Fruit fly (Drosophila melanogaster) whole organism, wandering third instar larva: Measurements from ENCODE around the gene Myc.

ENCODE experiments used
- CG9705 ChIP-seq: fragments of 200-800 bp; sonication (Bioruptor generic); optimal IDR thresholded peaks from 2 replicates; lab custom pipeline; 2018; ENCODE audit warnings: missing biosample characterization, mild to moderate bottlenecking, missing genetic modification characterization
- Dfd ChIP-seq: fragments of >200 bp; optimal IDR thresholded peaks from 2 replicates; lab custom pipeline; 2017; ENCODE audit warnings: missing biosample characterization, missing genetic modification characterization
- Dif ChIP-seq: fragments of 200-275, 200-300 bp; sonication (Bioruptor generic); optimal IDR thresholded peaks from 2 replicates; lab custom pipeline; 2018; ENCODE audit warnings: missing biosample characterization, missing genetic modification characterization; ENCODE audit not compliant: partially characterized antibody
- GATAd ChIP-seq: sonication (Bioruptor generic); optimal IDR thresholded peaks from 2 replicates; lab custom pipeline; 2016; ENCODE audit warnings: missing biosample characterization, missing genetic modification characterization
- HLH106 ChIP-seq: fragments of 200-800 bp; optimal IDR thresholded peaks from 3 replicates; lab custom pipeline; 2019; ENCODE audit warnings: missing biosample characterization, mild to moderate bottlenecking, missing genetic modification characterization, moderate library complexity
- Vsx2 ChIP-seq: fragments of 200-300, 225-300 bp; sonication (Bioruptor generic); optimal IDR thresholded peaks from 2 replicates; lab custom pipeline; 2018; ENCODE audit warnings: missing biosample characterization, missing genetic modification characterization; ENCODE audit not compliant: partially characterized antibody
- br ChIP-seq: fragments of 200-800 bp; sonication (Bioruptor generic); optimal IDR thresholded peaks from 2 replicates; lab custom pipeline; 2016; ENCODE audit warnings: missing biosample characterization, missing genetic modification characterization
- dsf ChIP-seq: sonication (Bioruptor generic); optimal IDR thresholded peaks from 2 replicates; lab custom pipeline; 2016; ENCODE audit warnings: missing biosample characterization, missing genetic modification characterization, borderline replicate concordance
- fru ChIP-seq: fragments of 200-800 bp; sonication (Bioruptor generic); optimal IDR thresholded peaks from 3 replicates; lab custom pipeline; 2016; ENCODE audit warnings: missing biosample characterization, mild to moderate bottlenecking, missing genetic modification characterization
- jim ChIP-seq: fragments of 175-275, 200-325 bp; sonication (Bioruptor generic); optimal IDR thresholded peaks from 2 replicates; lab custom pipeline; 2016; ENCODE audit warnings: missing biosample characterization, mild to moderate bottlenecking, missing genetic modification characterization
- pan ChIP-seq: fragments of >200 bp; optimal IDR thresholded peaks from 2 replicates; lab custom pipeline; 2017
- psq ChIP-seq: fragments of 200-800 bp; sonication (Bioruptor generic); optimal IDR thresholded peaks from 3 replicates; lab custom pipeline; 2017; ENCODE audit warnings: missing biosample characterization, mild to moderate bottlenecking, missing genetic modification characterization, moderate library complexity
- tai ChIP-seq: sonication (Bioruptor generic); optimal IDR thresholded peaks from 2 replicates; lab custom pipeline; 2016; ENCODE audit warnings: missing biosample characterization, missing genetic modification characterization
- usp ChIP-seq: fragments of >200 bp; optimal IDR thresholded peaks from 2 replicates; lab custom pipeline; 2017; ENCODE audit warnings: missing biosample characterization, missing genetic modification characterization

dm6 chrX:3411411-3411810, 38.5 kb downstream of the Myc start:
- TF ChIP-seq jim (no peak), Vsx2 (GFP tag; lab: Kevin White, UChicago) (no peak), GATAd (GFP tag; lab: Kevin White, UChicago) (no peak), CG9705 (GFP tag; lab: Kevin White, UChicago) (no peak), br (GFP tag; lab: Kevin White, UChicago) (no peak), usp (GFP tag; lab: Kevin White, UChicago) (no peak), Dif (no peak), pan (lab: Kevin White, UChicago) (no peak), psq (GFP tag; lab: Kevin White, UChicago) (no peak), dsf (no peak), tai (GFP tag; lab: Kevin White, UChicago) (no peak), Dfd (GFP tag; lab: Kevin White, UChicago) (no peak), fru (GFP tag; lab: Kevin White, UChicago) (no peak), HLH106 (tag; lab: Kevin White, UChicago) (no peak)
